Fruit fly (Drosophila melanogaster): Measurements from ENCODE around the gene CG34107.

The CG34107 gene

dm6 chr3R:10268865-10269442 is 44.2 kb downstream of the CG34107 start:
- TF ChIP-seq h (optimal IDR thresholded peaks at IDR 0.05) (no peak), insv (optimal IDR thresholded peaks at IDR 0.05) (no peak), Sin3A (optimal IDR thresholded peaks at IDR 0.05) (no peak), Myc (optimal IDR thresholded peaks at IDR 0.05) (no peak), psq (optimal IDR thresholded peaks at IDR 0.05) (no peak), ttk (optimal IDR thresholded peaks at IDR 0.05) (no peak)

DNA sequence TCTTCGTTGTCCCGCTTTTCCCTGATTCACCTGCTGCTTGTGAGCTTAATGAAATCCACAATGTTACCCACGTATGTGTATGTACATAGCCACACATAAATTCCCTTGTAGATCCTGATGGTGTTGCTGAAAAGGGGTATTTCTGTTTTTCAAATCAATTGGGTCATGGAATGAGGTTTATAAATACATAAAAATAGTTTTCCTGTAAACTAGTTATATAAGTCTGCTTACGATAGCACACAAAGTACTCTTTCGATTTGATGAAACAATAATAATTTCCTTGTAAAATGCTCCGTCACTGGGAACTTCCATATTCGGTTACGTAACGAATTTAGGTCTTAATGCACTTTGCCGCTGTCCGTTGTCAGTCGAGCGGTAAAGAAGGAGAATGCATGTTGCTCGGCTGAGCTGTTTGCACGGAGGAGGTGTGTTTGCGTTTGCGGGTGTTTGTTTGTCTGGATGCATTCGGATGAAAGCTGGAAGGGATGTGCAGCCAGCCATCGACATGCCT is 45.3 kb downstream of the CG34107 start:
- no peak for TF ChIP-seq Myc (optimal IDR thresholded peaks at IDR 0.05)
- TF ChIP-seq ttk (optimal IDR thresholded peaks at IDR 0.05): no peak
- no peak for TF ChIP-seq psq (optimal IDR thresholded peaks at IDR 0.05)
- TF ChIP-seq insv (optimal IDR thresholded peaks at IDR 0.05): no peak
- TF ChIP-seq Sin3A (optimal IDR thresholded peaks at IDR 0.05): no peak
- no peak for TF ChIP-seq h (optimal IDR thresholded peaks at IDR 0.05)

- TF ChIP-seq ttk (optimal IDR thresholded peaks at IDR 0.05) (no peak), insv (optimal IDR thresholded peaks at IDR 0.05) (no peak), Sin3A (optimal IDR thresholded peaks at IDR 0.05) (no peak), h (optimal IDR thresholded peaks at IDR 0.05) (no peak), Myc (optimal IDR thresholded peaks at IDR 0.05) (no peak), psq (optimal IDR thresholded peaks at IDR 0.05) (no peak)
These were observed 48.0 kb downstream of the CG34107 start for dm6 chr3R:10272695-10273094.

DNA sequence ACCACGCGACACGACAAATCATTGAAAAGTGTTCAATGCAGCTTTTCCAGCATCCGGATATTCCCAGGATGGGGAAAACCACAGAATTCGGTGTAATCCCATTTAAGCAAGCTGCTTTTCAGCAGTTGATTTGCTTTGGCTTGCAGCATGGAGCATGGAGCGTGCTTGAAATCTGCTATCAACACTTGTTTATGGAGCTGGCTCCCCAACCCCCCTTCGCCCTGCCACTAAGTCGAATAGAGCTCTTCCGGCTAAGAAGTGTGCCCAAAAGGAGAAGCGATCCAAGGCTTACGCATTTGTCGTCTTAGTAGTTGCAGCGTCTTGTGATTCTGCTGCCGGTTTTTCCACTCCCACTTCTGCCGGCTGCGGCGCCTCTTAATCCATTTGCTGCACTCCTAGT is 49.6 kb downstream of the CG34107 start:
- no peak for TF ChIP-seq Myc (optimal IDR thresholded peaks at IDR 0.05)
- no peak for TF ChIP-seq insv (optimal IDR thresholded peaks at IDR 0.05)
- no peak for TF ChIP-seq h (optimal IDR thresholded peaks at IDR 0.05)
- no peak for TF ChIP-seq psq (optimal IDR thresholded peaks at IDR 0.05)
- TF ChIP-seq Sin3A (optimal IDR thresholded peaks at IDR 0.05): no peak
- TF ChIP-seq ttk (optimal IDR thresholded peaks at IDR 0.05): no peak

DNA sequence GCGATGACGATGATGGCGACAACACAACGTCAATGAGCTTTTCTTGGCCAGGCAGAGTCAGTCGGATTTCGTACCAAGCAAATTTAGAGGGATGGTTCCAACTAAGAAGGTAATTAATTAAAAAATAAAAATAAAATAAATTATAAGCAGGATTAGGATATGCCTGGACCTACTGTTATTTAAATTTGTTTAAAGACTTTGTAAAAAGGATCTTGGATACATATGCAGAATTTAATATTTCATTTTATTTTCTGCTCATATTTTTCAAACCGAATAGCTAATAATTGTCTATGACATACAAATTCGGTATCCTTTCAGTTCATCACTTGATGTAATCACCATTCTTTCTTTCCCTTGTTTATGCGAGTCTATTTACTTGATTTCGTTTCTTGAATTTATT is 50.1 kb downstream of the CG34107 start:
- no peak for TF ChIP-seq insv (optimal IDR thresholded peaks at IDR 0.05)
- TF ChIP-seq Sin3A (optimal IDR thresholded peaks at IDR 0.05): no peak
- TF ChIP-seq psq (optimal IDR thresholded peaks at IDR 0.05): no peak
- no peak for TF ChIP-seq ttk (optimal IDR thresholded peaks at IDR 0.05)
- no peak for TF ChIP-seq h (optimal IDR thresholded peaks at IDR 0.05)
- no peak for TF ChIP-seq Myc (optimal IDR thresholded peaks at IDR 0.05)

All from Kc167 (cell line).